Worm (Caenorhabditis elegans): ENCODE measurements around the gene D1069.3.

D1069.3 gene

DNA sequence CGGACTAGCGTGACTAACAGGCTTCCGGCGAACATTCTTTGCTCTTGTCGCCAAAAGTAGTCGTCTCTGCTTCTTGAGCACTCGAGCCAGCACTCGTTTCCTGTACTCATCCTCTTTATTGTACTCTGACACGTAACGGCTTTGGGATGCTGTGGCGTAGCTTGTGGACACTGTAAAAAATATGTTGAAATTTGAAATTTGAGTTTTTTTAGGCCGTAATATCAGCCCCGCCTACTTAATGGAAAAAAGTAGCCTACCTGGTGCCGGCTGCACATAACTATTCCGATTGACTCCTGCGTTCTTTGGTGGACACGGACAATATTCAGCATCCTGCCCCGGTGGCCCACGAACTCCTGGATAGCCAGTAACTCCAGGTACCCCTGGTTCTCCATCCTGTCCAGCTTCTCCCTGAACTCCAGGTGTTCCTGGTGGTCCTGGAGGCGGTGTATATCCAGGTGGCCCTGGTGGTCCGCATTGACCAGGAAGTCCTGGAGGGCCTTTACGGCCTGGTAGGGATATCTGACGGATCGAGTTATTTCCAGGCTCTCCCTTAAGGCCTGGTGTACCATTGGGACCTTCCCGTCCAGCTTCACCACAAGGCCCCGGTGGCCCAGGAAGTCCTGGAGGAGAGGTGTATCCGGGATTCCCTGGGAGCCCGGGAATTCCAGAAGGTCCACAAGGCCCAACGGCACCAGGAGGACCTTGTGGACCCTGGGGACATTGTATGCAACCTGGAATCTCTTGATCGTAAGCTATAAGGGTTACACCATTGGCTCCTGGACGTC is 43.6 kb downstream of the D1069.3 start:
- TF ChIP-seq B0310.2 (tag; optimal IDR thresholded peaks at IDR 0.05) (no peak), tra-4 (tag; optimal IDR thresholded peaks at IDR 0.05) (no peak), ceh-36 (tag; optimal IDR thresholded peaks at IDR 0.05) (no peak), aly-1 (tag; optimal IDR thresholded peaks at IDR 0.05) (no peak), sea-1 (GFP tag; conservative IDR thresholded peaks at IDR 0.05) (no peak), hmbx-1 (tag; optimal IDR thresholded peaks at IDR 0.05) (no peak), hmg-4 (GFP tag; optimal IDR thresholded peaks at IDR 0.05) (no peak), hnd-1 (tag; optimal IDR thresholded peaks at IDR 0.05) (no peak), pes-1 (GFP tag; IDR thresholded peaks at IDR 0.05) (no peak), flt-1 (GFP tag; IDR thresholded peaks at IDR 0.05) (no peak), F13C5.2 (tag; optimal IDR thresholded peaks at IDR 0.05) (no peak), ama-1 (optimal IDR thresholded peaks at IDR 0.05) (no peak), ets-7 (tag; optimal IDR thresholded peaks at IDR 0.05) (no peak), tbx-11 (GFP tag; IDR thresholded peaks at IDR 0.05) (no peak), tbx-37 (GFP tag; conservative IDR thresholded peaks at IDR 0.05) (no peak), scrt-1 (GFP tag; IDR thresholded peaks at IDR 0.05) (no peak)

DNA sequence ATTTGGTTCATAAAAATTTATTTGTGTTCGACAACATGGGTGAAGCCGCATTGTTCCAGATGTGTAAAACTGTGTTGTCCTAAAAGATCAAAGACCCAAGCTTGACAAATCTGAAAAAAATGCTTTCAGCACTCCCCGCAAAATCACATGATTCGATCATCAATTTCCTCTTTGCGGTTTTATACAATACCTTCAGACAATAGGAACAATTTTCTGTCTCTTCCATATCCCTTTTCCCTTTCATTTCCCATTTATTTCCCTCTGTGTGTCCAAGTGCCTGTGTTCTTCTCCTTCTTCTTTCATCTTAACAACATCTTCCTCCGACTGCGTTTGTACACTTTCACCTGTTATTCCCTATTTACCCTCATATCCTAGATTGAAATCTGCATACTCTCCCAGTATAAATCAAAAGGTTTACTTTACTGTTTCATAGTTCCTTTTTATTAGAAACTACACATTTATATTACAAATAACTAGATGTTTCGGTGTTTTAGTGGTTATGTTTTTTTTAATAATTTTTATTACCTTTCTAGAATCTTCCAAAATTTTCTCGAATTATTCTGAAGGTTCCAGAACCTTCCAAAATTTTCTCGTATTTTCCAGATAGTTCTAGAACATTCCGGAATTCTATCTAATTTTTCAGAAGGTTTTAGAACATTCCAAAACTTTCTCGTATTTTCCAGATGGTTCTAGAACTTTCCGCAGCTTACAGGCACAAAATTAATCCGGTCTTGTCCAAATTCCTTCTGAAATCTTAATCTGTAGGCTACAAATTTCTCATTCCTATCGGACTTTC is 46.5 kb downstream of the D1069.3 start, which contains the start of gene K01A2.5:
Gene K01A2.5 (plus strand): TSS at position 297 of the 796 bp plus-strand sequence.
- TF ChIP-seq ceh-36 (tag; optimal IDR thresholded peaks at IDR 0.05) = no peak
- no peak for TF ChIP-seq scrt-1 (GFP tag; IDR thresholded peaks at IDR 0.05)
- TF ChIP-seq hnd-1 (tag; optimal IDR thresholded peaks at IDR 0.05) = no peak

- TF ChIP-seq aly-1 (tag; optimal IDR thresholded peaks at IDR 0.05) (no peak), ets-7 (tag; optimal IDR thresholded peaks at IDR 0.05) (no peak), sea-1 (GFP tag; conservative IDR thresholded peaks at IDR 0.05) (no peak), hnd-1 (tag; optimal IDR thresholded peaks at IDR 0.05) (no peak), ceh-13 (GFP tag; optimal IDR thresholded peaks at IDR 0.05) (no peak), tbx-11 (GFP tag; IDR thresholded peaks at IDR 0.05) (no peak), scrt-1 (GFP tag; IDR thresholded peaks at IDR 0.05) (no peak), ceh-36 (tag; optimal IDR thresholded peaks at IDR 0.05) (no peak), pes-1 (GFP tag; IDR thresholded peaks at IDR 0.05) (no peak), F13C5.2 (tag; optimal IDR thresholded peaks at IDR 0.05) (no peak), hmg-4 (GFP tag; optimal IDR thresholded peaks at IDR 0.05) (no peak), flt-1 (GFP tag; IDR thresholded peaks at IDR 0.05) (no peak), tra-4 (tag; optimal IDR thresholded peaks at IDR 0.05) (no peak), tbx-37 (GFP tag; conservative IDR thresholded peaks at IDR 0.05) (no peak), ama-1 (optimal IDR thresholded peaks at IDR 0.05) (no peak), B0310.2 (tag; optimal IDR thresholded peaks at IDR 0.05) (no peak), hmbx-1 (tag; optimal IDR thresholded peaks at IDR 0.05) (no peak)
Measured at ce11 chrII:299684-300083, 48.0 kb downstream of the D1069.3 start, which contains the start of gene K01A2.6. K01A2.6 (plus strand) TSS chrII:299984.

DNA sequence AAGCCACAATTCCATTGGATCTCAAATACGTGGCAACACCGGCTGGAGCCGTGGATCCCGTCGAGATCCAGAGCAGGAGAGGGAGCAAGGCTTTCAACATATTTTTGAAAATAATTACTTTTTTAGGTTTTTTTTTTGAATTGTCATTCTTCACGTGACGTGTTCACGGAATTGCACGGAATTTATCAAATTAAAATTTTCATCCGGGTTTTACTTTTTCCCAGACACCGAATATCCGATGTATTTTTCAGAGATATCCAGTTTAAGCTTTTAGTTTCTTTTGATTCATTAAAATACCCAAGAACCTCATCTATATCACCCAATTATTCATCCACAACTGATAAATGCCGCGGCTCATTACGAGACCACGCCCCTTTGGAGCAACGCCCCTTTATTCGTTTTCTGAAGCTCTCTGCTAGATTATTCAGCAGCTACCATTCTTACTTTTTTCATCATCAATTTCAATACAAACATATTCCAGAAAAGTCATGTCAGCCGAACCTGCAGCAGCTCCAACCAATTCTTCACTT is 50.7 kb downstream of the D1069.3 start, which contains the start of the genes clec-117 and B0432.1:
Gene clec-117 (minus strand): TSS at position 101 of the 530 bp plus-strand sequence.
Gene B0432.1 (plus strand): TSS at position 480 of the 530 bp plus-strand sequence.
- no peak for TF ChIP-seq sea-1 (GFP tag; conservative IDR thresholded peaks at IDR 0.05)
- no peak for TF ChIP-seq ceh-13 (GFP tag; optimal IDR thresholded peaks at IDR 0.05)
- no peak for TF ChIP-seq pes-1 (GFP tag; IDR thresholded peaks at IDR 0.05)
- no peak for TF ChIP-seq ama-1 (optimal IDR thresholded peaks at IDR 0.05)
- no peak for TF ChIP-seq ceh-36 (tag; optimal IDR thresholded peaks at IDR 0.05)
- TF ChIP-seq hnd-1 (tag; optimal IDR thresholded peaks at IDR 0.05) = no peak
- TF ChIP-seq scrt-1 (GFP tag; IDR thresholded peaks at IDR 0.05) = no peak
- no peak for TF ChIP-seq hmg-4 (GFP tag; optimal IDR thresholded peaks at IDR 0.05)
- no peak for TF ChIP-seq flt-1 (GFP tag; IDR thresholded peaks at IDR 0.05)
- no peak for TF ChIP-seq tra-4 (tag; optimal IDR thresholded peaks at IDR 0.05)
- no peak for TF ChIP-seq hmbx-1 (tag; optimal IDR thresholded peaks at IDR 0.05)
- TF ChIP-seq ets-7 (tag; optimal IDR thresholded peaks at IDR 0.05) = no peak
- TF ChIP-seq tbx-11 (GFP tag; IDR thresholded peaks at IDR 0.05) = no peak
- TF ChIP-seq B0310.2 (tag; optimal IDR thresholded peaks at IDR 0.05) = no peak
- TF ChIP-seq F13C5.2 (tag; optimal IDR thresholded peaks at IDR 0.05) = no peak

- no peak for TF ChIP-seq tra-4 (tag; optimal IDR thresholded peaks at IDR 0.05)
- TF ChIP-seq flt-1 (GFP tag; IDR thresholded peaks at IDR 0.05) = no peak
- no peak for TF ChIP-seq ets-7 (tag; optimal IDR thresholded peaks at IDR 0.05)
- no peak for TF ChIP-seq ama-1 (optimal IDR thresholded peaks at IDR 0.05)
- no peak for TF ChIP-seq hmbx-1 (tag; optimal IDR thresholded peaks at IDR 0.05)
- TF ChIP-seq aly-1 (tag; optimal IDR thresholded peaks at IDR 0.05) = no peak
- TF ChIP-seq sea-1 (GFP tag; conservative IDR thresholded peaks at IDR 0.05) = no peak
- no peak for TF ChIP-seq ceh-13 (GFP tag; optimal IDR thresholded peaks at IDR 0.05)
- TF ChIP-seq tbx-37 (GFP tag; conservative IDR thresholded peaks at IDR 0.05) = no peak
Measured at ce11 chrII:294606-295005, 53.1 kb downstream of the D1069.3 start, which contains the start of gene B0432.11. B0432.11 (minus strand) TSS chrII:294706.

Measured in whole organism, early embryonic.